Fruit fly (Drosophila melanogaster): ENCODE measurements around the gene ftz.

DNA sequence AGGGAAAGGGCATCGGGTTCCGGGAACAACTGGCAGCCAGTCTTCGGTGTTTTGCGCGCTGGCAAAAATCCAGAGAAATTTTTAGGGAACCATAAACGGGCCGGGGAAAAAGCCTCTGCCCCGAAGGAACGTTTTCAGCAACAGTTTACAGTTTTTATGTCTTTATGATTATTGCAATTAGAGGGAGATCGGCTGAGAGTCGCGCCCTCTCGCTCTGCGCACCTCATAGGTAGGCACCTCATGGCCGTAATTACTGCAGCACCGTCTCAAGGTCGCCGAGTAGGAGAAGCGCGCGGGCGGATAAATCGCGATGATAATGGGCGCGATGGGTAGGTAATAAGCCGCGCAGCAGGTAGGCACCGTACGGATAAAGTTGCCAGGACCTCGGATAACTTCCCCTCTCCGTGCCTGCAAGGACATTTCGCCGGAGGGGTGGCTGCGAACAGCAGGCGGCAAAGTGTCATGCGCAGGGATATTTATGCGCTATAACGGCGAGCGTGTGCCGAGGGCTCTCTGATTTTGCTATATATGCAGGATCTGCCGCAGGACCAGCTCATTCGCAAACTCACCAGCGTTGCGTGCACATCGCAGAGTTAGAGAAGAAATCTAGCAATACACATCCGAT is at the start of gene ftz:
- TF ChIP-seq h (optimal IDR thresholded peaks at IDR 0.05) (no peak), psq (optimal IDR thresholded peaks at IDR 0.05) (no peak), Sin3A (optimal IDR thresholded peaks at IDR 0.05) (no peak), ttk (optimal IDR thresholded peaks at IDR 0.05) (no peak), Myc (optimal IDR thresholded peaks at IDR 0.05) (no peak)
